Worm (Caenorhabditis elegans) whole organism, early embryonic: ENCODE data around the gene Y59E9AL.4.
A peak's percentile ranks its signal among the peaks of the same experiment; 100 is the strongest.
"Not testable (repeated sequence)": the region's sequence is repeated elsewhere in the genome, so short reads cannot be mapped to it uniquely, and the experiment has no call there.

Experiments
- B0310.2 ChIP-seq: sonication (generic microtip); optimal IDR thresholded peaks from 2 replicates; lab custom pipeline; 2016; ENCODE audit warnings: mild to moderate bottlenecking, missing genetic modification characterization, missing compliant biosample characterization
- F13C5.2 ChIP-seq: sonication (generic microtip); optimal IDR thresholded peaks from 2 replicates; lab custom pipeline; 2017; ENCODE audit warnings: mild to moderate bottlenecking, missing genetic modification characterization, inconsistent platforms, missing compliant biosample characterization
- aly-1 ChIP-seq: sonication (generic microtip); optimal IDR thresholded peaks from 2 replicates; lab custom pipeline; 2016; ENCODE audit warnings: missing genetic modification characterization, missing compliant biosample characterization
- ama-1 ChIP-seq: fragments of 150-350 bp; optimal IDR thresholded peaks from 2 replicates; lab custom pipeline; 2014
- ceh-13 ChIP-seq: fragments of 200-800 bp; sonication (Bioruptor generic); optimal IDR thresholded peaks from 2 replicates; lab custom pipeline; 2018; ENCODE audit warnings: mild to moderate bottlenecking, missing genetic modification characterization, missing compliant biosample characterization
- ets-7 ChIP-seq: sonication (generic microtip); optimal IDR thresholded peaks from 2 replicates; lab custom pipeline; 2016; ENCODE audit warnings: missing genotype, missing genetic modification characterization, missing compliant biosample characterization
- hmg-4 ChIP-seq: fragments of 200-800 bp; sonication (Bioruptor generic); optimal IDR thresholded peaks from 2 replicates; lab custom pipeline; 2018; ENCODE audit warnings: mild to moderate bottlenecking, missing genetic modification characterization, missing compliant biosample characterization
- hnd-1 ChIP-seq: sonication (generic microtip); optimal IDR thresholded peaks from 2 replicates; lab custom pipeline; 2016; ENCODE audit warnings: missing genetic modification characterization, missing compliant biosample characterization
- pes-1 ChIP-seq: fragments of 200-800 bp; sonication (Bioruptor generic); IDR thresholded peaks from 2 replicates; pipeline ENCODE4 v1.3.6; 2022; ENCODE audit warnings: missing genetic modification reagents, missing genetic modification characterization, missing compliant biosample characterization
- sea-1 ChIP-seq: fragments of 200-800 bp; sonication (Bioruptor generic); conservative IDR thresholded peaks from 2 replicates; pipeline ENCODE4 v1.3.6; 2022; ENCODE audit warnings: missing genetic modification characterization, missing compliant biosample characterization
- tbx-37 ChIP-seq: fragments of 200-800 bp; sonication (Bioruptor generic); conservative IDR thresholded peaks from 2 replicates; pipeline ENCODE4 v1.3.6; 2022; ENCODE audit warnings: missing genetic modification reagents, missing genetic modification characterization, missing compliant biosample characterization
- tra-4 ChIP-seq: sonication (generic microtip); optimal IDR thresholded peaks from 2 replicates; lab custom pipeline; 2017; ENCODE audit warnings: missing genetic modification characterization, missing compliant biosample characterization

The Y59E9AL.4 gene

ce11 chrIV:5173032-5173431 is 42.0 kb downstream of the Y59E9AL.4 start, which contains the start of gene lam-1:
lam-1 (plus strand) TSS chrIV:5173332.
- TF ChIP-seq ets-7 (no peak), ceh-13 (GFP tag; lab: Kevin White, UChicago) (no peak), hnd-1 (tag; lab: Kevin White, UChicago) (no peak), tbx-37 (no peak)

DNA sequence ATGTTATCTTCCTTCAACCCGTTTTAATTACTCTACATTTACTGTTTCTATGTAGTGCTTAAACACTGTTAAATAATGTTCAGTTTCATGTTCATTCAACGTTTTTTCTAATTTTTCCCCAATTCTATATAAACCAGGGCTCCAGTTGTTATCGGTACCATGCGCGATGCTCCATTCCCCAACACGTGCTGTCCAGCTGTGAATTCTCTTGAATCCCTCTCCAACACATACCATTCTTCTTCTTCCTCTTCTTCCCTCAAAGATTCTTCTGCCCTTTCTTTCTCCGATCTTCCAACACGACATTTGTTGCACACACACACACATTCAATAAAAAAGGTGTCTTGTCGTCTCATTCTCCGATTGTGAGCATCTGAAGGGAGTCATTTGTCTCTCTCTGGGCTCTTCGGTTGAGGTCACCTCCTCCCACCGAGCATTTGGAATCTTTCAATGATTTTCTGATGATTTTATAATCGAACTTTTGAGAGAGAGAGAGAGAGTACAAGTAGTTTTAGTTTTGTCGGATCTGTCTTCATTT is 42.9 kb downstream of the Y59E9AL.4 start:
- TF ChIP-seq sea-1 (GFP tag; lab: Robert Waterston, UW) (0 out of 2 replicates have a peak, but pooled peaks have one; percentile 29), aly-1 (tag; lab: Kevin White, UChicago) (no peak)

DNA sequence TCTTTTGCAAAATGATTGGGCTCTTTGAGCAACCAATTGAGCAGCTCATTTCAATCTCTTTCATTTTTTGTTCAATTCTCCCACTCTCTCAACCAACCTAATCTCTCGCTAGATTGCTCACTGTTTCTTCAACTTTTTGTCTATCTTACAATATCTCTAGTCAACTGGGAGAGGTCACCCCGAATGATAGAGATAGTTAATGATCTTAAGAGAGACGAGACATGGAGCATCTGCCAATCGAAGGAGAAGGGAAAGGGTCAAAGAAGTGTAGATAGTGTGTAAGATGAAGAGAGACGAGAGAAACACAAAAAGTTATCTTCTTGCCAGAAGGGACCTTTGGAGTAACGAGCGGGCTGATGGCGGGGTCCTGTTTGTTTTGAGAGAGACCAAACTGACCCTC is 45.7 kb downstream of the Y59E9AL.4 start:
- peak; percentile 24 for TF ChIP-seq hmg-4 (GFP tag; lab: Kevin White, UChicago)
- no peak for TF ChIP-seq ets-7
- no peak for TF ChIP-seq tbx-37

DNA sequence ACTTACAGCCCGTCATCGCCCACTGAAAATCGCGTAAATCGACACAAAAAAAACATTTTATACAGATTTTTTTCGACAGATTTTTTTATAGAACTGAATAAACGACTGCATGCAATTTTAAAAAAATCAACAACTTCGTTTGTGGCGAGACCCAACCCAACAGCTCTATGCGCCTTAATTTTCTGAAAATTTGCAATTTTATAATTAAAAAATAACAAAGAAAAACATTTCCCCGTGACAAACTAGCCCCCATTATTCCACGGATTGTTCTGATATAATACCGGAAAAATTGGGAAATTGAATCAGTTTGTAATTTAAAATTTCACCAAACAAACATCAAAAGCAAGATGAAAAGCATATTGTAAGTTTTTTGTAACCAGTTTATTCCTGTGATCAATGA is 49.0 kb downstream of the Y59E9AL.4 start, which contains the start of gene ptp-5.1:
ptp-5.1 (plus strand) TSS at position 301 of the 400 bp plus-strand sequence.
- TF ChIP-seq B0310.2 (no peak), F13C5.2 (tag; lab: Kevin White, UChicago) (no peak), tra-4 (no peak), hnd-1 (tag; lab: Kevin White, UChicago) (no peak), tbx-37 (no peak), ama-1 (lab: Kevin White, UChicago) (no peak), pes-1 (GFP tag; lab: Robert Waterston, UW) (no peak)

DNA sequence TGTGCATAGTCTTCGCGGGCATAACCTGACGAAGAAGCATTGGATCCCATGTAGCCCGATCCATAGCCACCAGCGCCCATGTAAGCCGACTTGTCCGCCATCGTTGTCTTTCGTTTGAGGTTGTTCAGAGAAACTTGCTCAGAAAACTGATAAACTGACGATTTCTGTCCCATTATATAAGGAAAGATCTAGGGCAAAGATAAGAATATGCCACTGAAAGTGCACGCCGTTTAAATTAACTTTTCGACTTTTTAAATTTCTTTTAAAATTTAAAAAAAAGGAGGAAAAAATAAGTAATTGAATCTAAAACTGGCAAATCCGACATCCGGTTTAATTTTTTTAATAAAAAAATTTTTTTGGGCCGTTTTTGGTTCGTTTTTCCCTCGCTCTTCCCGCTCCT is 49.4 kb downstream of the Y59E9AL.4 start, which contains the start of gene nspd-6:
nspd-6 (minus strand) TSS at position 101 of the 400 bp plus-strand sequence.
- TF ChIP-seq aly-1 (tag; lab: Kevin White, UChicago); pes-1 (GFP tag; lab: Robert Waterston, UW); F13C5.2 (tag; lab: Kevin White, UChicago): not testable (repeated sequence)

DNA sequence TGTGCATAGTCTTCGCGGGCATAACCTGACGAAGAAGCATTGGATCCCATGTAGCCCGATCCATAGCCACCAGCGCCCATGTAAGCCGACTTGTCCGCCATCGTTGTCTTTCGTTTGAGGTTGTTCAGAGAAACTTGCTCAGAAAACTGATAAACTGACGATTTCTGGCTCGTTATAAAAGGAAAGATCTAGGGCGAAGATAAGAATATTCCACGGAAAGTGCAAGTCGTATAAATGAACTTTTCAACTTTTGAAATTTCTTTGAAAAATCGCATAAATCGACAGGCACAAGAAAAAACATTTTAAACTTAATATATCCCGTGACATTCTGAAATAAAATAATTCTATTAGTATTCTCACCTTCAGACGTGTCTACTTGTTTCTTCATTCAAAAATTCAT is 52.1 kb downstream of the Y59E9AL.4 start, which contains the start of the genes nspd-3 and C24D10.2:
nspd-3 (minus strand) TSS at position 101 of the 400 bp plus-strand sequence.
C24D10.2 (plus strand) TSS at position 399 of the 400 bp plus-strand sequence.
- TF ChIP-seq ets-7; F13C5.2 (tag; lab: Kevin White, UChicago); hmg-4 (GFP tag; lab: Kevin White, UChicago): not testable (repeated sequence)
